In the genomic region with DNA sequence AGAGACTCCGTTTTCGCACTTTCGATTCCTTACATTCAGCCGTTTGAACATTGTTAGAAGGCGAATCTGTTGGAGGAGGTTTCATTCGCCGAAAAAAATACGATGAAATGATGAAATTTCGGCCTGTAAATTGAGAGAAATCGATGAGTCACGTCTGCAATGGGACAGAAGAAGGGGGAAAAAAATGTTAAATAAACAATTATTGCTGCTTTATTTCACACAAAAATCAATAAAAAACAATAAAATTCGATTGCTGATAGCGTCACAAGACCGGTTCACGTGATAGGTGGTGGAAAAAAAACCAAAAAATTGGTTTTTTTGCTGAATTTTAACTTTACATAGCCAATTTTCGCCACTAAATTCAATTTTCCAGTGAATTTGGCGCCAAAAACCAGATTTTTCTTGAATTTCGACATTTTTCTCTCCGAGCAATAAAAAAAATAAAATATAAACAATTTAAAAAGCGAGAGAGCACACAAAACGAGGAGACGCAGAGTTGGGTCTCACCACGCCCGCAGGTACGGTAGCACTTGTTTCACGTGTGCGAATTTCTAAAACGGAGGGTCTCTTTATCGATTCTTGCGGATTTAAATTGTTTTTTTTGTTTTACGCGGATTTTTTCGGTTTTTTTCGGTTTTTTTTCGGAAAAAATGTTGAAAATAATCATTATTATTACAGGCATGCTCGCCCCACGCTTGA, we compare ENCODE assay signal across 2 worm cellular contexts.
A peak's percentile ranks its signal among the peaks of the same experiment; 100 is the strongest.
TF ChIP-seq lines count a peak whose summit lies in the region.

A gene (minus strand): TSS at position 51 of the 699 bp plus-strand sequence.
A gene (plus strand): TSS at position 679 of the 699 bp plus-strand sequence.

TF ChIP-seq in whole organism, L1 larva, 84 proteins besides CTCF, POLR2A, EP300 and RAD21 (continued from another document):
- TF ChIP-seq F16B12.6 (tag; optimal IDR thresholded peaks at IDR 0.05; lab: Kevin White, UChicago) (peak; percentile 64), swsn-7 (tag; optimal IDR thresholded peaks at IDR 0.05; lab: Kevin White, UChicago) (no peak), snpc-4 (tag; optimal IDR thresholded peaks at IDR 0.05; lab: Kevin White, UChicago) (peak; percentile 87), Y116A8C.19 (tag; optimal IDR thresholded peaks at IDR 0.05; lab: Kevin White, UChicago; ENCODE audit: borderline replicate concordance) (no peak), aha-1 (tag; optimal IDR thresholded peaks at IDR 0.05; lab: Kevin White, UChicago) (no peak), efl-3 (GFP tag; optimal IDR thresholded peaks at IDR 0.05; lab: Kevin White, UChicago) (no peak), egl-13 (tag; optimal IDR thresholded peaks at IDR 0.05; lab: Kevin White, UChicago) (peak; percentile 80), tlp-1 (tag; optimal IDR thresholded peaks at IDR 0.05; lab: Kevin White, UChicago) (no peak), lin-35 (GFP tag; optimal IDR thresholded peaks at IDR 0.05; lab: Kevin White, UChicago) (peak; percentile 80 to 87), ztf-11 (tag; optimal IDR thresholded peaks at IDR 0.05; lab: Kevin White, UChicago) (peak in 1 of 2 experiments; percentile 68), ceh-88 (GFP tag; IDR thresholded peaks at IDR 0.05; lab: Robert Waterston, UW) (peak; percentile 62; the same call in 1 of the 2 replicates), lsy-2 (tag; optimal IDR thresholded peaks at IDR 0.05; lab: Kevin White, UChicago) (peak; percentile 100), mdl-1 (tag; optimal IDR thresholded peaks at IDR 0.05; lab: Kevin White, UChicago) (peak in 1 of 2 experiments; percentile 87), nhr-11 (tag; optimal IDR thresholded peaks at IDR 0.05; lab: Kevin White, UChicago) (peak; percentile 80), alr-1 (tag; optimal IDR thresholded peaks at IDR 0.05; lab: Kevin White, UChicago; ENCODE audit: borderline replicate concordance) (no peak), nhr-71 (tag; optimal IDR thresholded peaks at IDR 0.05; lab: Kevin White, UChicago) (peak; percentile 95), vab-15 (tag; optimal IDR thresholded peaks at IDR 0.05; lab: Kevin White, UChicago) (peak; percentile 50), mef-2 (tag; optimal IDR thresholded peaks at IDR 0.05; lab: Kevin White, UChicago) (no peak), hlh-4 (tag; optimal IDR thresholded peaks at IDR 0.05; lab: Kevin White, UChicago) (no peak), zip-4 (GFP tag; optimal IDR thresholded peaks at IDR 0.05; lab: Kevin White, UChicago) (no peak), rnt-1 (tag; optimal IDR thresholded peaks at IDR 0.05; lab: Kevin White, UChicago) (no peak), aly-2 (tag; optimal IDR thresholded peaks at IDR 0.05; lab: Kevin White, UChicago) (peak; percentile 89), zag-1 (tag; optimal IDR thresholded peaks at IDR 0.05; lab: Kevin White, UChicago) (peak; percentile 36), nhr-76 (tag; optimal IDR thresholded peaks at IDR 0.05; lab: Kevin White, UChicago) (no peak), pax-3 (tag; optimal IDR thresholded peaks at IDR 0.05; lab: Kevin White, UChicago) (peak; percentile 75), grh-1 (GFP tag; IDR thresholded peaks at IDR 0.05; lab: Robert Waterston, UW) (peak; percentile 80), nhr-237 (tag; optimal IDR thresholded peaks at IDR 0.05; lab: Kevin White, UChicago) (peak; percentile 16), sup-37 (GFP tag; optimal IDR thresholded peaks at IDR 0.05; lab: Kevin White, UChicago) (peak; percentile 66), ceh-8 (GFP tag; optimal IDR thresholded peaks at IDR 0.05; lab: Kevin White, UChicago) (peak; percentile 72)

TF ChIP-seq in whole organism, young adult, 124 proteins besides CTCF, POLR2A, EP300 and RAD21 (continued from another document):
- TF ChIP-seq Y67H2A.10 (GFP tag; conservative IDR thresholded peaks at IDR 0.05; lab: Robert Waterston, UW): peak; percentile 68
- peak; percentile 82 for TF ChIP-seq mcd-1 (GFP tag; IDR thresholded peaks at IDR 0.05; lab: Robert Waterston, UW)
- no peak for TF ChIP-seq zfh-2 (GFP tag; conservative IDR thresholded peaks at IDR 0.05; lab: Robert Waterston, UW)
- TF ChIP-seq ccch-3 (GFP tag; optimal IDR thresholded peaks at IDR 0.05; lab: Kevin White, UChicago): no peak
- no peak for TF ChIP-seq cebp-2 (GFP tag; IDR thresholded peaks at IDR 0.05; lab: Robert Waterston, UW)
- TF ChIP-seq hlh-26 (GFP tag; conservative IDR thresholded peaks at IDR 0.05; lab: Robert Waterston, UW): no peak
- no peak for TF ChIP-seq sea-2 (GFP tag; IDR thresholded peaks at IDR 0.05; lab: Robert Waterston, UW)
- peak; percentile 63 for TF ChIP-seq attf-5 (GFP tag; optimal IDR thresholded peaks at IDR 0.05; lab: Kevin White, UChicago)
- TF ChIP-seq unc-130 (GFP tag; optimal IDR thresholded peaks at IDR 0.05; lab: Kevin White, UChicago): peak; percentile 73
- TF ChIP-seq Y95B8A.8 (GFP tag; IDR thresholded peaks at IDR 0.05; lab: Robert Waterston, UW): peak; percentile 87; the same call in 1 of the 2 replicates
- TF ChIP-seq ztf-3 (GFP tag; optimal IDR thresholded peaks at IDR 0.05; lab: Kevin White, UChicago): no peak
- TF ChIP-seq ceh-58 (GFP tag; IDR thresholded peaks at IDR 0.05; lab: Robert Waterston, UW): no peak
- TF ChIP-seq somi-1 (GFP tag; optimal IDR thresholded peaks at IDR 0.05; lab: Kevin White, UChicago): no peak
- no peak for TF ChIP-seq let-526 (GFP tag; IDR thresholded peaks at IDR 0.05; lab: Robert Waterston, UW)
- no peak for TF ChIP-seq nhr-27 (tag; optimal IDR thresholded peaks at IDR 0.05; lab: Kevin White, UChicago)
- no peak for TF ChIP-seq mel-28 (tag; optimal IDR thresholded peaks at IDR 0.05; lab: Kevin White, UChicago; ENCODE audit: borderline replicate concordance)
- TF ChIP-seq lin-54 (GFP tag; optimal IDR thresholded peaks at IDR 0.05; lab: Kevin White, UChicago): peak; percentile 85
- TF ChIP-seq F57A8.1 (GFP tag; optimal IDR thresholded peaks at IDR 0.05; lab: Kevin White, UChicago): no peak
- TF ChIP-seq ztf-25 (GFP tag; IDR thresholded peaks at IDR 0.05; lab: Robert Waterston, UW): no peak
- peak; percentile 27 for TF ChIP-seq K12H6.12 (tag; optimal IDR thresholded peaks at IDR 0.05; lab: Kevin White, UChicago)
- no peak for TF ChIP-seq mxl-1 (tag; optimal IDR thresholded peaks at IDR 0.05; lab: Kevin White, UChicago)
- TF ChIP-seq sptf-2 (GFP tag; optimal IDR thresholded peaks at IDR 0.05; lab: Kevin White, UChicago): no peak
- no peak for TF ChIP-seq F39B2.1 (GFP tag; IDR thresholded peaks at IDR 0.05; lab: Robert Waterston, UW)
- no peak for TF ChIP-seq nfya-2 (GFP tag; IDR thresholded peaks at IDR 0.05; lab: Robert Waterston, UW)
TF ChIP-seq in whole organism, young adult: peak in this region for 59.
